Worm (Caenorhabditis elegans) whole organism, young adult: ENCODE data around the gene C01B10.9.

Experiments
- B0019.2 ChIP-seq: fragments of 200-800 bp; sonication (Bioruptor generic); conservative IDR thresholded peaks from 2 replicates; pipeline ENCODE4 v1.3.6; 2022; ENCODE audit warnings: missing genetic modification reagents, missing genetic modification characterization, missing compliant biosample characterization
- B0035.1 ChIP-seq: sonication (generic microtip); optimal IDR thresholded peaks from 2 replicates; lab custom pipeline; 2016; ENCODE audit warnings: missing genetic modification characterization, mild to moderate bottlenecking, missing compliant biosample characterization, missing genotype, missing genetic modification reagents
- B0336.3 ChIP-seq: fragments of 200-800 bp; sonication (Bioruptor generic); IDR thresholded peaks from 2 replicates; pipeline ENCODE4 v1.3.6; 2022; ENCODE audit warnings: missing genetic modification characterization, missing compliant biosample characterization
- D2030.7 ChIP-seq: fragments of 200-800 bp; sonication (Bioruptor generic); IDR thresholded peaks from 2 replicates; pipeline ENCODE4 v1.3.6; 2022; ENCODE audit warnings: missing genetic modification reagents, missing genetic modification characterization, missing compliant biosample characterization
- F23B12.7 ChIP-seq: sonication (generic microtip); optimal IDR thresholded peaks from 2 replicates; lab custom pipeline; 2017; ENCODE audit warnings: missing genetic modification characterization, mild to moderate bottlenecking, missing compliant biosample characterization, antibody characterized with exemption, moderate library complexity; ENCODE audit not compliant: insufficient read depth
- F37B4.10 ChIP-seq: fragments of 200-800 bp; sonication (Bioruptor generic); IDR thresholded peaks from 2 replicates; pipeline ENCODE4 v1.3.6; 2022; ENCODE audit warnings: missing genetic modification characterization, missing compliant biosample characterization
- F49E8.2 ChIP-seq: sonication (generic microtip); optimal IDR thresholded peaks from 3 replicates; lab custom pipeline; 2017; ENCODE audit warnings: missing genetic modification characterization, mild to moderate bottlenecking, missing compliant biosample characterization, antibody characterized with exemption, moderate library complexity; ENCODE audit not compliant: insufficient read depth
- Y67H2A.10 ChIP-seq: fragments of 200-800 bp; sonication (Bioruptor generic); conservative IDR thresholded peaks from 2 replicates; pipeline ENCODE4 v1.3.6; 2022; ENCODE audit warnings: missing genetic modification reagents, missing genetic modification characterization, missing compliant biosample characterization
- ama-1 ChIP-seq, 3 experiments: fragments of 150-350 bp in 1 of 3; sonication (generic microtip) in 2 of 3; optimal IDR thresholded peaks; 2 replicates each; lab custom pipeline; 2014 to 2018; ENCODE audit warnings: missing biosample characterization in 2 of 3, missing genetic modification characterization in 2 of 3, missing genetic modification reagents in 2 of 3
- aptf-2 ChIP-seq: fragments of 200-800 bp; sonication (Bioruptor generic); conservative IDR thresholded peaks from 2 replicates; pipeline ENCODE4 v1.3.6; 2022; ENCODE audit warnings: missing genetic modification reagents, missing genetic modification characterization, missing compliant biosample characterization
- atf-7 ChIP-seq: sonication (generic microtip); optimal IDR thresholded peaks from 2 replicates; lab custom pipeline; 2017; ENCODE audit warnings: mild to moderate bottlenecking, missing genetic modification characterization, missing compliant biosample characterization
- athp-1 ChIP-seq: sonication (generic microtip); optimal IDR thresholded peaks from 2 replicates; lab custom pipeline; 2017; ENCODE audit warnings: mild to moderate bottlenecking, missing genetic modification characterization, missing compliant biosample characterization
- attf-6 ChIP-seq: fragments of 200-800 bp; sonication (Bioruptor generic); IDR thresholded peaks from 2 replicates; pipeline ENCODE4 v1.3.6; 2022; ENCODE audit warnings: missing genetic modification reagents, missing genetic modification characterization, missing compliant biosample characterization
- bed-2 ChIP-seq: fragments of 200-800 bp; sonication (Bioruptor generic); IDR thresholded peaks from 2 replicates; pipeline ENCODE4 v1.3.6; 2022; ENCODE audit warnings: missing genetic modification reagents, missing genetic modification characterization, missing compliant biosample characterization
- ccch-3 ChIP-seq: fragments of 200-800 bp; sonication (Bioruptor generic); optimal IDR thresholded peaks from 2 replicates; lab custom pipeline; 2018; ENCODE audit warnings: mild to moderate bottlenecking, missing genetic modification characterization, missing compliant biosample characterization
- cebp-2 ChIP-seq: fragments of 200-800 bp; sonication (Bioruptor generic); IDR thresholded peaks from 2 replicates; pipeline ENCODE4 v1.3.6; 2022; ENCODE audit warnings: missing genetic modification characterization, missing compliant biosample characterization
- ceh-40 ChIP-seq: fragments of 200-800 bp; sonication (Bioruptor generic); IDR thresholded peaks from 2 replicates; pipeline ENCODE4 v1.3.6; 2022; ENCODE audit warnings: missing genetic modification characterization, missing compliant biosample characterization
- chd-7 ChIP-seq: sonication (generic microtip); optimal IDR thresholded peaks from 2 replicates; lab custom pipeline; 2016; ENCODE audit warnings: mild to moderate bottlenecking, missing genetic modification characterization, moderate library complexity, missing compliant biosample characterization
- die-1 ChIP-seq: sonication (generic microtip); optimal IDR thresholded peaks from 2 replicates; lab custom pipeline; 2016; ENCODE audit warnings: missing genotype, mild to moderate bottlenecking, missing genetic modification characterization, missing compliant biosample characterization
- dox-1 ChIP-seq: fragments of 200-800 bp; sonication (Bioruptor generic); IDR thresholded peaks from 2 replicates; pipeline ENCODE4 v1.3.6; 2022; ENCODE audit warnings: missing genetic modification reagents, missing genetic modification characterization, missing compliant biosample characterization
- dpff-1 ChIP-seq: sonication (generic microtip); optimal IDR thresholded peaks from 2 replicates; lab custom pipeline; 2017; ENCODE audit warnings: mild to moderate bottlenecking, missing genetic modification characterization, missing compliant biosample characterization
- gei-17 ChIP-seq: fragments of 200-800 bp; sonication (Bioruptor generic); optimal IDR thresholded peaks from 2 replicates; lab custom pipeline; 2018; ENCODE audit warnings: mild to moderate bottlenecking, missing genetic modification characterization, missing compliant biosample characterization
- hmg-1.2 ChIP-seq: fragments of 200-800 bp; sonication (Bioruptor generic); IDR thresholded peaks from 2 replicates; pipeline ENCODE4 v1.3.6; 2022; ENCODE audit warnings: missing genetic modification reagents, missing genetic modification characterization, missing compliant biosample characterization
- hrde-1 ChIP-seq: sonication (generic microtip); optimal IDR thresholded peaks from 2 replicates; lab custom pipeline; 2016; ENCODE audit warnings: missing genetic modification characterization, mild to moderate bottlenecking, missing compliant biosample characterization, moderate library complexity, missing genotype, missing genetic modification reagents, borderline replicate concordance
- lin-26 ChIP-seq: fragments of 200-800 bp; sonication (Bioruptor generic); IDR thresholded peaks from 2 replicates; pipeline ENCODE4 v1.3.6; 2022; ENCODE audit warnings: missing genetic modification reagents, missing genetic modification characterization, missing compliant biosample characterization
- lin-35 ChIP-seq, 3 experiments: fragments of 150-350 bp in 2 of 3; sonication (generic microtip) in 1 of 3; optimal IDR thresholded peaks; 2 replicates each; lab custom pipeline; 2014 to 2018; ENCODE audit warnings: missing biosample characterization in 3 of 3, missing genetic modification characterization in 3 of 3, missing genetic modification reagents in 3 of 3
- lin-40 ChIP-seq: sonication (generic microtip); optimal IDR thresholded peaks from 2 replicates; lab custom pipeline; 2016; ENCODE audit warnings: missing genetic modification characterization, mild to moderate bottlenecking, missing compliant biosample characterization, missing genotype, missing genetic modification reagents
- lin-54 ChIP-seq: fragments of 200-800 bp; sonication (Bioruptor generic); optimal IDR thresholded peaks from 2 replicates; lab custom pipeline; 2018; ENCODE audit warnings: mild to moderate bottlenecking, missing genetic modification characterization, missing compliant biosample characterization
- lsl-1 ChIP-seq: fragments of 200-800 bp; sonication (Bioruptor generic); optimal IDR thresholded peaks from 2 replicates; lab custom pipeline; 2018; ENCODE audit warnings: mild to moderate bottlenecking, missing genetic modification characterization, moderate library complexity, missing compliant biosample characterization
- madf-10 ChIP-seq: sonication (generic microtip); optimal IDR thresholded peaks from 2 replicates; lab custom pipeline; 2016; ENCODE audit warnings: mild to moderate bottlenecking, missing genetic modification characterization, missing compliant biosample characterization
- madf-3 ChIP-seq: fragments of 200-800 bp; sonication (Bioruptor generic); IDR thresholded peaks from 2 replicates; pipeline ENCODE4 v1.3.6; 2022; ENCODE audit warnings: missing genetic modification reagents, missing genetic modification characterization, missing compliant biosample characterization
- madf-6 ChIP-seq: fragments of 200-800 bp; sonication (Bioruptor generic); IDR thresholded peaks from 2 replicates; pipeline ENCODE4 v1.3.6; 2022; ENCODE audit warnings: missing genetic modification reagents, missing genetic modification characterization, missing compliant biosample characterization
- nfya-2 ChIP-seq: fragments of 200-800 bp; sonication (Bioruptor generic); IDR thresholded peaks from 2 replicates; pipeline ENCODE4 v1.3.6; 2022; ENCODE audit warnings: missing genetic modification reagents, missing genetic modification characterization, missing compliant biosample characterization
- nhr-90 ChIP-seq: sonication (generic microtip); optimal IDR thresholded peaks from 2 replicates; lab custom pipeline; 2016; ENCODE audit warnings: missing genotype, mild to moderate bottlenecking, missing genetic modification characterization, missing compliant biosample characterization
- pha-4 ChIP-seq: fragments of 150-350 bp; sonication (generic microtip); optimal IDR thresholded peaks from 2 replicates; lab custom pipeline; 2014; ENCODE audit warnings: missing biosample characterization, missing genetic modification reagents, missing genetic modification characterization
- snpc-3.4 ChIP-seq: sonication (generic microtip); optimal IDR thresholded peaks from 2 replicates; lab custom pipeline; 2017; ENCODE audit warnings: missing genetic modification characterization, mild to moderate bottlenecking, missing compliant biosample characterization, antibody characterized with exemption, moderate library complexity, missing genotype, missing genetic modification reagents
- snpc-4 ChIP-seq, 5 experiments: fragments of 150-350 bp in 1 of 5; sonication (generic microtip) in 4 of 5; optimal IDR thresholded peaks; 2 replicates each; lab custom pipeline; 2014 to 2018; ENCODE audit warnings: missing genetic modification characterization in 5 of 5, missing biosample characterization in 3 of 5, antibody characterized with exemption in 2 of 5, mild to moderate bottlenecking in 2 of 5, missing compliant biosample characterization in 2 of 5, missing genotype in 2 of 5, moderate library complexity in 2 of 5, missing genetic modification reagents in 1 of 5
- somi-1 ChIP-seq: fragments of 200-800 bp; sonication (Bioruptor generic); optimal IDR thresholded peaks from 2 replicates; lab custom pipeline; 2018; ENCODE audit warnings: mild to moderate bottlenecking, missing genetic modification characterization, missing compliant biosample characterization
- tbp1 ChIP-seq: fragments of 200-800 bp; sonication (Bioruptor generic); optimal IDR thresholded peaks from 2 replicates; lab custom pipeline; 2018; ENCODE audit warnings: mild to moderate bottlenecking, missing genetic modification characterization, missing compliant biosample characterization
- xnd-1 ChIP-seq: sonication (generic microtip); optimal IDR thresholded peaks from 2 replicates; lab custom pipeline; 2016; ENCODE audit warnings: missing genotype, missing genetic modification reagents, missing genetic modification characterization, missing compliant biosample characterization
- zfh-2 ChIP-seq: fragments of 200-800 bp; sonication (Bioruptor generic); conservative IDR thresholded peaks from 2 replicates; pipeline ENCODE4 v1.3.6; 2022; ENCODE audit warnings: missing genetic modification reagents, missing genetic modification characterization, missing compliant biosample characterization
- zim-3 ChIP-seq: sonication (generic microtip); optimal IDR thresholded peaks from 2 replicates; lab custom pipeline; 2017; ENCODE audit warnings: mild to moderate bottlenecking, missing genetic modification characterization, moderate library complexity, missing compliant biosample characterization
- ztf-22 ChIP-seq: fragments of 200-800 bp; sonication (Bioruptor generic); optimal IDR thresholded peaks from 2 replicates; lab custom pipeline; 2018; ENCODE audit warnings: mild to moderate bottlenecking, missing genetic modification characterization, moderate library complexity, missing compliant biosample characterization
- ztf-6 ChIP-seq: fragments of 200-800 bp; sonication (Bioruptor generic); IDR thresholded peaks from 2 replicates; pipeline ENCODE4 v1.3.6; 2022; ENCODE audit warnings: missing genetic modification reagents, missing genetic modification characterization, missing compliant biosample characterization

Gene C01B10.9

DNA sequence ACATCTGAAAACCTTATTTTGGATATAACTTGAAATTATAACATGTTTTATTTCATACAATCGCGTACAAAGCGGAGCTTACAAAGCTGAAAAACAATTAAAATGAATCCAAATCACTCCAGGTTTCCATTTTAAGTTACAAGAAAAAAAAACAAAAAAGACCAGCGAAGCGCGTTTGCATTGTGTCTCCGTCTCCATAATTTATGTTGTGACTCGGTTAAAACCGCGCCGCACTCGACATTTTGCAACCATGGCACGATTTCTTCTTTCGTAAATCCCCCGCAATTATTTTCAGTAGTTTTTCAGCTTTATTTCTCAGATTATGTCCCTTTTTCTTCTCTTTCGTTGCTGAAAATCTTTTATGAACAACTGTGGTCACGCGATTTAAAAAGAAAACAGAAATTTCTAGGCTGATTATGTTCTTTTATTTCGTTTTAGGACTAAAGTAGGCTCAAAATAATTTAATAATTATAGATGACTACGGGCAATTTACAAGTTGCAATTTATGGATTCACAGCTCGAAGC lies 46.6 kb upstream of the C01B10.9 start, which contains the start of the genes F38A5.2 and dnj-11 (continued):
- TF ChIP-seq aptf-2 (GFP tag; lab: Robert Waterston, UW), result no peak
- TF ChIP-seq die-1, result no peak
- no peak for TF ChIP-seq zfh-2 (GFP tag; lab: Robert Waterston, UW)
- peak; percentile 76; the same call in 1 of the 2 replicates for TF ChIP-seq dox-1 (GFP tag; lab: Robert Waterston, UW)
- TF ChIP-seq tbp1 (GFP tag; lab: Kevin White, UChicago), result peak; percentile 49
- TF ChIP-seq lin-54 (GFP tag; lab: Kevin White, UChicago), result peak; percentile 47
- TF ChIP-seq lsl-1, result peak; percentile 46
- no peak for TF ChIP-seq xnd-1 (tag; lab: Kevin White, UChicago)
- no peak for TF ChIP-seq nfya-2 (GFP tag; lab: Robert Waterston, UW)

- TF ChIP-seq gei-17, result no peak
- no peak for TF ChIP-seq pha-4 (tag; lab: Kevin White, UChicago)
- no peak for TF ChIP-seq B0019.2 (GFP tag; lab: Robert Waterston, UW)
- TF ChIP-seq atf-7 (tag; lab: Kevin White, UChicago), result no peak
- TF ChIP-seq xnd-1 (tag; lab: Kevin White, UChicago), result no peak
- no peak for TF ChIP-seq ztf-22
- TF ChIP-seq D2030.7 (GFP tag; lab: Robert Waterston, UW), result no peak
- TF ChIP-seq hmg-1.2, result 0 out of 2 replicates have a peak, but pooled peaks have one; percentile 7
- no peak for TF ChIP-seq F49E8.2 (tag; lab: Kevin White, UChicago)
- TF ChIP-seq ztf-6 (GFP tag; lab: Robert Waterston, UW), result no peak
- TF ChIP-seq snpc-4 (GFP tag; optimal IDR thresholded peaks at IDR 0.05; lab: Kevin White, UChicago), result no peak
- peak in 1 of 4 experiments; percentile 61 for TF ChIP-seq snpc-4 (tag; optimal IDR thresholded peaks at IDR 0.05; lab: Kevin White, UChicago)
- TF ChIP-seq madf-10 (tag; lab: Kevin White, UChicago), result no peak
- TF ChIP-seq cebp-2 (GFP tag; lab: Robert Waterston, UW), result no peak
- no peak for TF ChIP-seq attf-6
- no peak for TF ChIP-seq snpc-3.4 (tag; lab: Kevin White, UChicago)
- TF ChIP-seq ceh-40, result no peak
- peak; percentile 65 for TF ChIP-seq hrde-1 (tag; lab: Kevin White, UChicago)
- no peak for TF ChIP-seq ccch-3 (GFP tag; lab: Kevin White, UChicago)
- no peak for TF ChIP-seq zim-3 (tag; lab: Kevin White, UChicago)
- TF ChIP-seq ama-1 (optimal IDR thresholded peaks at IDR 0.05; lab: Kevin White, UChicago), result no peak
- no peak for TF ChIP-seq ama-1 (GFP tag; optimal IDR thresholded peaks at IDR 0.05; lab: Kevin White, UChicago)
- 0 out of 2 replicates have a peak, but pooled peaks have one; percentile 32 for TF ChIP-seq madf-6 (GFP tag; lab: Robert Waterston, UW)
- TF ChIP-seq somi-1, result no peak
- peak; percentile 51; the same call in 1 of the 2 replicates for TF ChIP-seq B0336.3 (GFP tag; lab: Robert Waterston, UW)
- no peak for TF ChIP-seq B0035.1 (tag; lab: Kevin White, UChicago)
- no peak for TF ChIP-seq F37B4.10 (GFP tag; lab: Robert Waterston, UW)
- peak in 1 of 3 experiments; percentile 21 for TF ChIP-seq lin-35 (GFP tag; optimal IDR thresholded peaks at IDR 0.05; lab: Kevin White, UChicago)
- 0 out of 2 replicates have a peak, but pooled peaks have one; percentile 45 for TF ChIP-seq madf-3 (GFP tag; lab: Robert Waterston, UW)
- TF ChIP-seq dpff-1, result peak; percentile 14
- TF ChIP-seq Y67H2A.10 (GFP tag; lab: Robert Waterston, UW), result no peak
- TF ChIP-seq F23B12.7 (tag; lab: Kevin White, UChicago), result no peak
- no peak for TF ChIP-seq bed-2 (GFP tag; lab: Robert Waterston, UW)
- no peak for TF ChIP-seq athp-1 (tag; lab: Kevin White, UChicago)
- no peak for TF ChIP-seq tbp1 (GFP tag; lab: Kevin White, UChicago)
- TF ChIP-seq lin-26, result 0 out of 2 replicates have a peak, but pooled peaks have one; percentile 51
- no peak for TF ChIP-seq lin-40 (tag; lab: Kevin White, UChicago)
- no peak for TF ChIP-seq lsl-1
- no peak for TF ChIP-seq chd-7
- no peak for TF ChIP-seq nhr-90 (tag; lab: Kevin White, UChicago)
Observed at ce11 chrIV:6588080-6588613, 43.9 kb upstream of the C01B10.9 start.
